Worm (Caenorhabditis elegans) whole organism, L4/young adult: Measurements from ENCODE around the gene C50B8.6.

Experiments
- dao-5 ChIP-seq: sonication (generic microtip); optimal IDR thresholded peaks from 2 replicates; lab custom pipeline; 2016; ENCODE audit warnings: missing genotype, missing genetic modification characterization, moderate library complexity, missing compliant biosample characterization
- him-1 ChIP-seq: sonication (generic microtip); optimal IDR thresholded peaks from 2 replicates; lab custom pipeline; 2016; ENCODE audit warnings: missing genotype, missing genetic modification reagents, missing genetic modification characterization, missing compliant biosample characterization

- TF ChIP-seq him-1 (no peak), dao-5 (tag; lab: Kevin White, UChicago) (no peak)
Measured at ce11 chrV:13627103-13627623, 48.4 kb downstream of the C50B8.6 start, which contains the start of gene sde-2.
